Fruit fly (Drosophila melanogaster) whole organism, embryonic: ENCODE measurements around the gene CG34258.

Experiments
- Abd-B ChIP-seq: fragments of 200-800 bp; sonication (Bioruptor generic); optimal IDR thresholded peaks from 2 replicates; lab custom pipeline; 2018; ENCODE audit warnings: missing biosample characterization, mild to moderate bottlenecking, missing genetic modification characterization, moderate library complexity
- B-H2 ChIP-seq: fragments of 200-800 bp; sonication (Bioruptor generic); optimal IDR thresholded peaks from 2 replicates; lab custom pipeline; 2018; ENCODE audit warnings: missing biosample characterization, mild to moderate bottlenecking, missing genetic modification characterization
- CG10209 ChIP-seq: fragments of 200-800 bp; sonication (Bioruptor generic); optimal IDR thresholded peaks from 3 replicates; lab custom pipeline; 2017; ENCODE audit warnings: missing biosample characterization, mild to moderate bottlenecking, missing genetic modification characterization, missing genetic modification reagents
- CG10321 ChIP-seq: fragments of 200-800 bp; sonication (Bioruptor generic); IDR thresholded peaks from 2 replicates; pipeline ENCODE4 v1.3.6; 2022; ENCODE audit warnings: missing biosample characterization, missing genetic modification characterization
- CG12299 ChIP-seq: fragments of 200-800 bp; sonication (Bioruptor generic); optimal IDR thresholded peaks from 2 replicates; lab custom pipeline; 2018; ENCODE audit warnings: missing biosample characterization, mild to moderate bottlenecking, missing genetic modification characterization
- CG12391 ChIP-seq: fragments of 200-800 bp; sonication (Bioruptor generic); optimal IDR thresholded peaks from 3 replicates; lab custom pipeline; 2018; ENCODE audit warnings: missing biosample characterization, mild to moderate bottlenecking, missing genetic modification characterization, moderate library complexity
- CG15011 ChIP-seq: fragments of 200-800 bp; sonication (Bioruptor generic); optimal IDR thresholded peaks from 3 replicates; lab custom pipeline; 2018; ENCODE audit warnings: missing biosample characterization, mild to moderate bottlenecking, missing genetic modification characterization
- CG17186 ChIP-seq: fragments of 200-800 bp; sonication (Bioruptor generic); optimal IDR thresholded peaks from 3 replicates; lab custom pipeline; 2017; ENCODE audit warnings: missing biosample characterization, missing genetic modification reagents, missing genetic modification characterization
- CG17829 ChIP-seq: fragments of 200-800 bp; optimal IDR thresholded peaks from 2 replicates; lab custom pipeline; 2019; ENCODE audit warnings: missing biosample characterization, mild to moderate bottlenecking, missing genetic modification characterization, moderate library complexity
- CG2116 ChIP-seq: fragments of 200-800 bp; sonication (Bioruptor generic); optimal IDR thresholded peaks from 3 replicates; lab custom pipeline; 2018; ENCODE audit warnings: missing biosample characterization, mild to moderate bottlenecking, missing genetic modification characterization
- CG32772 ChIP-seq: fragments of 200-800 bp; sonication (Bioruptor generic); IDR thresholded peaks from 2 replicates; pipeline ENCODE4 v1.3.6; 2022; ENCODE audit warnings: missing biosample characterization, missing genetic modification characterization
- CG34224 ChIP-seq: fragments of 200-800 bp; sonication (Bioruptor generic); IDR thresholded peaks from 3 replicates; pipeline ENCODE4 v1.3.6; 2022; ENCODE audit warnings: missing biosample characterization, missing genetic modification characterization; ENCODE audit not compliant: partially characterized antibody
- CG6689 ChIP-seq: fragments of 200-800 bp; sonication (Bioruptor generic); IDR thresholded peaks from 2 replicates; pipeline ENCODE4 v1.3.6; 2022; ENCODE audit warnings: missing biosample characterization, missing genetic modification characterization
- CG6791 ChIP-seq: fragments of 200-800 bp; sonication (Bioruptor generic); IDR thresholded peaks from 3 replicates; pipeline ENCODE4 v1.3.6; 2022; ENCODE audit warnings: missing biosample characterization, missing genetic modification characterization; ENCODE audit not compliant: partially characterized antibody
- CG7839 ChIP-seq: fragments of 200-800 bp; sonication (Bioruptor generic); optimal IDR thresholded peaks from 3 replicates; lab custom pipeline; 2018; ENCODE audit warnings: missing biosample characterization, mild to moderate bottlenecking, missing genetic modification characterization, moderate library complexity
- Dek ChIP-seq: fragments of 200-800 bp; sonication (Bioruptor generic); optimal IDR thresholded peaks from 3 replicates; lab custom pipeline; 2019; ENCODE audit warnings: missing biosample characterization, mild to moderate bottlenecking, missing genetic modification characterization, moderate library complexity
- Dref ChIP-seq: fragments of 200-800 bp; sonication (Bioruptor generic); IDR thresholded peaks from 2 replicates; pipeline ENCODE4 v1.3.6; 2022; ENCODE audit warnings: missing biosample characterization, missing genetic modification characterization
- HHEX ChIP-seq: fragments of 200-800 bp; sonication (Bioruptor generic); optimal IDR thresholded peaks from 3 replicates; lab custom pipeline; 2017; ENCODE audit warnings: missing biosample characterization, mild to moderate bottlenecking, missing genetic modification characterization, missing genetic modification reagents
- HmgD ChIP-seq: fragments of 200-800 bp; sonication (Bioruptor generic); optimal IDR thresholded peaks from 3 replicates; lab custom pipeline; 2016; ENCODE audit warnings: missing biosample characterization, missing genetic modification characterization
- Hsf ChIP-seq: fragments of 200-800 bp; sonication (Bioruptor generic); optimal IDR thresholded peaks from 3 replicates; lab custom pipeline; 2016; ENCODE audit warnings: missing biosample characterization, missing genetic modification characterization
- MESR4 ChIP-seq: fragments of 200-800 bp; sonication (Bioruptor generic); optimal IDR thresholded peaks from 2 replicates; lab custom pipeline; 2018; ENCODE audit warnings: missing biosample characterization, mild to moderate bottlenecking, missing genetic modification characterization, moderate library complexity
- Pdp1 ChIP-seq, 2 experiments: fragments of 200-800 bp; sonication (Bioruptor generic); optimal IDR thresholded peaks; 3 replicates each; lab custom pipeline; 2016; ENCODE audit warnings: missing biosample characterization in 2 of 2, missing genetic modification characterization in 2 of 2, mild to moderate bottlenecking in 1 of 2, moderate library complexity in 1 of 2
- Rfx ChIP-seq: fragments of 200-800 bp; sonication (Bioruptor generic); IDR thresholded peaks from 2 replicates; pipeline ENCODE4 v1.3.6; 2022; ENCODE audit warnings: missing biosample characterization, missing genetic modification characterization
- Stat92E ChIP-seq, 3 experiments: fragments of >200 bp in 2 of 3; fragments of 200-800 bp in 1 of 3; sonication (Bioruptor generic) in 1 of 3; optimal IDR thresholded peaks; 2 replicates each; lab custom pipeline; 2017 to 2019; ENCODE audit warnings: missing biosample characterization in 3 of 3, missing genetic modification characterization in 3 of 3, mild to moderate bottlenecking in 1 of 3, moderate library complexity in 1 of 3
- Vsx1 ChIP-seq: fragments of 200-800 bp; sonication (Bioruptor generic); optimal IDR thresholded peaks from 2 replicates; lab custom pipeline; 2017; ENCODE audit warnings: missing biosample characterization, mild to moderate bottlenecking, missing genetic modification characterization, missing genetic modification reagents
- Xbp1 ChIP-seq: fragments of 200-800 bp; sonication (Bioruptor generic); optimal IDR thresholded peaks from 3 replicates; lab custom pipeline; 2016; ENCODE audit warnings: missing biosample characterization, mild to moderate bottlenecking, missing genetic modification characterization
- bcd ChIP-seq: fragments of 200-800 bp; sonication (Bioruptor generic); optimal IDR thresholded peaks from 2 replicates; lab custom pipeline; 2017; ENCODE audit warnings: missing biosample characterization, mild to moderate bottlenecking, missing genetic modification characterization
- chinmo ChIP-seq: fragments of 200-800 bp; sonication (Bioruptor generic); IDR thresholded peaks from 4 replicates; pipeline ENCODE4 v1.3.6; 2022; ENCODE audit warnings: missing biosample characterization, missing genetic modification characterization; ENCODE audit not compliant: partially characterized antibody
- crol ChIP-seq: fragments of 200-800 bp; sonication (Bioruptor generic); IDR thresholded peaks from 2 replicates; pipeline ENCODE4 v1.3.6; 2022; ENCODE audit warnings: missing biosample characterization, missing genetic modification characterization
- crp ChIP-seq, 2 experiments: fragments of 200-800 bp; sonication (Bioruptor generic); optimal IDR thresholded peaks; 2 replicates in 1 of 2; 3 replicates in 1 of 2; lab custom pipeline; 2017; ENCODE audit warnings: missing biosample characterization in 2 of 2, missing genetic modification characterization in 2 of 2, mild to moderate bottlenecking in 1 of 2, moderate library complexity in 1 of 2
- dpn ChIP-seq, 2 experiments: fragments of 200-800 bp; sonication (Bioruptor generic); optimal IDR thresholded peaks; 3 replicates each; lab custom pipeline; 2016; ENCODE audit warnings: missing biosample characterization in 2 of 2, missing genetic modification characterization in 2 of 2
- ewg ChIP-seq: fragments of 200-800 bp; sonication (Bioruptor generic); optimal IDR thresholded peaks from 3 replicates; lab custom pipeline; 2017; ENCODE audit warnings: mild to moderate bottlenecking, missing biosample characterization, missing genetic modification reagents, missing genetic modification characterization
- gro ChIP-seq: fragments of 200-800 bp; sonication (Bioruptor generic); optimal IDR thresholded peaks from 2 replicates; lab custom pipeline; 2016; ENCODE audit warnings: missing biosample characterization, missing genetic modification characterization
- gt ChIP-seq: fragments of 200-800 bp; sonication (Bioruptor generic); IDR thresholded peaks from 2 replicates; pipeline ENCODE4 v1.3.6; 2022; ENCODE audit warnings: missing biosample characterization, missing genetic modification characterization
- hth ChIP-seq: fragments of >200 bp; optimal IDR thresholded peaks from 2 replicates; lab custom pipeline; 2017; ENCODE audit warnings: inconsistent platforms
- insv ChIP-seq, 2 experiments: fragments of 200-800 bp; sonication (Bioruptor generic); optimal IDR thresholded peaks; 3 replicates each; lab custom pipeline; 2016 to 2018; ENCODE audit warnings: missing biosample characterization in 2 of 2, missing genetic modification characterization in 2 of 2
- knrl ChIP-seq: fragments of 200-800 bp; sonication (Bioruptor generic); IDR thresholded peaks from 3 replicates; pipeline ENCODE4 v1.3.6; 2022; ENCODE audit warnings: missing biosample characterization, missing genetic modification characterization; ENCODE audit not compliant: partially characterized antibody
- lov ChIP-seq, 2 experiments: fragments of 200-800 bp in 1 of 2; fragments of >200 bp in 1 of 2; sonication (Bioruptor generic) in 1 of 2; IDR thresholded peaks in 1 of 2; optimal IDR thresholded peaks in 1 of 2; 2 replicates in 1 of 2; 3 replicates in 1 of 2; pipeline versions ENCODE4 v1.3.6 to Lab custom; 2017 to 2022; ENCODE audit warnings: missing biosample characterization in 1 of 2, missing genetic modification characterization in 1 of 2
- mam ChIP-seq: fragments of 200-800 bp; sonication (Bioruptor generic); optimal IDR thresholded peaks from 3 replicates; lab custom pipeline; 2016; ENCODE audit warnings: missing biosample characterization, missing genetic modification characterization
- nerfin-1 ChIP-seq: fragments of 200-800 bp; sonication (Bioruptor generic); optimal IDR thresholded peaks from 3 replicates; lab custom pipeline; 2019; ENCODE audit warnings: missing biosample characterization, mild to moderate bottlenecking, missing genetic modification characterization, moderate library complexity
- nmo ChIP-seq: fragments of 200-800 bp; sonication (Bioruptor generic); optimal IDR thresholded peaks from 2 replicates; lab custom pipeline; 2018; ENCODE audit warnings: missing biosample characterization, mild to moderate bottlenecking, missing genetic modification characterization, moderate library complexity
- oc ChIP-seq: fragments of 200-800 bp; sonication (Bioruptor generic); optimal IDR thresholded peaks from 2 replicates; lab custom pipeline; 2018; ENCODE audit warnings: missing biosample characterization, mild to moderate bottlenecking, missing genetic modification characterization, moderate library complexity
- odd ChIP-seq: fragments of 200-800 bp; sonication (Bioruptor generic); optimal IDR thresholded peaks from 2 replicates; lab custom pipeline; 2017; ENCODE audit warnings: missing biosample characterization, mild to moderate bottlenecking, missing genetic modification characterization
- onecut ChIP-seq: fragments of 200-800 bp; sonication (Bioruptor generic); IDR thresholded peaks from 2 replicates; pipeline ENCODE4 v1.3.6; 2022; ENCODE audit warnings: missing biosample characterization, missing genetic modification characterization
- pfk ChIP-seq: fragments of 200-800 bp; sonication (Bioruptor generic); optimal IDR thresholded peaks from 2 replicates; lab custom pipeline; 2018; ENCODE audit warnings: missing biosample characterization, mild to moderate bottlenecking, missing genetic modification characterization, moderate library complexity
- slou ChIP-seq: fragments of 200-800 bp; sonication (Bioruptor generic); optimal IDR thresholded peaks from 3 replicates; lab custom pipeline; 2016; ENCODE audit warnings: missing biosample characterization, missing genetic modification characterization
- so ChIP-seq: fragments of 200-800 bp; sonication (Bioruptor generic); IDR thresholded peaks from 3 replicates; pipeline ENCODE4 v1.3.6; 2022; ENCODE audit warnings: missing biosample characterization, missing genetic modification characterization
- vvl ChIP-seq: fragments of 200-800 bp; sonication (Bioruptor generic); IDR thresholded peaks from 2 replicates; pipeline ENCODE4 v1.3.6; 2022; ENCODE audit warnings: missing biosample characterization, missing genetic modification characterization

CG34258 gene

dm6 chr3L:19910054-19910414 is 41.7 kb downstream of the CG34258 start, which contains the start of the genes Mi-2 and Prp3 (continued):
- TF ChIP-seq nerfin-1 (tag; lab: Kevin White, UChicago) (peak; percentile 53), gro (GFP tag; lab: Kevin White, UChicago) (peak; percentile 21), Stat92E (GFP tag; optimal IDR thresholded peaks at IDR 0.05; lab: Kevin White, UChicago) (peak in 1 of 3 experiments; percentile 93), insv (GFP tag; optimal IDR thresholded peaks at IDR 0.05; lab: Kevin White, UChicago) (peak in 1 of 2 experiments; percentile 38), CG17186 (GFP tag; lab: Kevin White, UChicago) (peak; percentile 23), HmgD (GFP tag; lab: Kevin White, UChicago) (peak; percentile 57), MESR4 (GFP tag; lab: Kevin White, UChicago) (peak; percentile 81), dpn (GFP tag; optimal IDR thresholded peaks at IDR 0.05; lab: Kevin White, UChicago) (peak in 1 of 2 experiments; percentile 17), HHEX (GFP tag; lab: Kevin White, UChicago) (no peak), Rfx (peak; percentile 65), CG6689 (GFP tag; lab: Robert Waterston, UW) (no peak), slou (GFP tag; lab: Kevin White, UChicago) (no peak), CG2116 (peak; percentile 99), CG10321 (peak; percentile 51; the same call in 1 of the 2 replicates), Dek (peak; percentile 8), Dref (GFP tag; lab: Robert Waterston, UW) (peak; percentile 83), lov (optimal IDR thresholded peaks at IDR 0.05; lab: Kevin White, UChicago) (no peak), lov (GFP tag; IDR thresholded peaks at IDR 0.05; lab: Robert Waterston, UW) (no peak), CG17829 (peak; percentile 27), CG34224 (GFP tag; lab: Robert Waterston, UW) (peak; percentile 40; the same call in 1 of the 3 replicates), CG10209 (GFP tag; lab: Kevin White, UChicago) (no peak), onecut (GFP tag; lab: Robert Waterston, UW) (peak; percentile 15; the same call in 1 of the 2 replicates), gt (no peak), CG7839 (tag; lab: Kevin White, UChicago) (no peak), CG12299 (peak; percentile 69), mam (GFP tag; lab: Kevin White, UChicago) (peak; percentile 29), hth (no peak), ewg (GFP tag; lab: Kevin White, UChicago) (peak; percentile 7), oc (tag; lab: Kevin White, UChicago) (peak; percentile 1), CG32772 (GFP tag; lab: Robert Waterston, UW) (peak; percentile 60), crp (GFP tag; optimal IDR thresholded peaks at IDR 0.05; lab: Kevin White, UChicago) (peak in 1 of 2 experiments; percentile 26), CG12391 (tag; lab: Kevin White, UChicago) (peak; percentile 34), vvl (GFP tag; lab: Robert Waterston, UW) (peak; percentile 61; the same call in 1 of the 2 replicates), bcd (peak; percentile 7), Xbp1 (peak; percentile 28), B-H2 (GFP tag; lab: Kevin White, UChicago) (peak; percentile 57), CG15011 (GFP tag; lab: Kevin White, UChicago) (no peak), CG6791 (GFP tag; lab: Robert Waterston, UW) (peak; percentile 54; the same call in 2 of the 3 replicates), nmo (peak; percentile 21), so (no peak), odd (no peak), Abd-B (GFP tag; lab: Kevin White, UChicago) (peak; percentile 76), Vsx1 (GFP tag; lab: Kevin White, UChicago) (no peak), knrl (GFP tag; lab: Robert Waterston, UW) (peak; percentile 19; the same call in 1 of the 3 replicates), pfk (GFP tag; lab: Kevin White, UChicago) (peak; percentile 40), Hsf (GFP tag; lab: Kevin White, UChicago) (peak; percentile 21), crol (GFP tag; lab: Robert Waterston, UW) (no peak), chinmo (GFP tag; lab: Robert Waterston, UW) (peak; percentile 20; the same call in 1 of the 4 replicates), Pdp1 (GFP tag; optimal IDR thresholded peaks at IDR 0.05; lab: Kevin White, UChicago) (peak in 1 of 2 experiments; percentile 31)
